Worm (Caenorhabditis elegans): ENCODE data around the gene rnh-1.0.

DNA sequence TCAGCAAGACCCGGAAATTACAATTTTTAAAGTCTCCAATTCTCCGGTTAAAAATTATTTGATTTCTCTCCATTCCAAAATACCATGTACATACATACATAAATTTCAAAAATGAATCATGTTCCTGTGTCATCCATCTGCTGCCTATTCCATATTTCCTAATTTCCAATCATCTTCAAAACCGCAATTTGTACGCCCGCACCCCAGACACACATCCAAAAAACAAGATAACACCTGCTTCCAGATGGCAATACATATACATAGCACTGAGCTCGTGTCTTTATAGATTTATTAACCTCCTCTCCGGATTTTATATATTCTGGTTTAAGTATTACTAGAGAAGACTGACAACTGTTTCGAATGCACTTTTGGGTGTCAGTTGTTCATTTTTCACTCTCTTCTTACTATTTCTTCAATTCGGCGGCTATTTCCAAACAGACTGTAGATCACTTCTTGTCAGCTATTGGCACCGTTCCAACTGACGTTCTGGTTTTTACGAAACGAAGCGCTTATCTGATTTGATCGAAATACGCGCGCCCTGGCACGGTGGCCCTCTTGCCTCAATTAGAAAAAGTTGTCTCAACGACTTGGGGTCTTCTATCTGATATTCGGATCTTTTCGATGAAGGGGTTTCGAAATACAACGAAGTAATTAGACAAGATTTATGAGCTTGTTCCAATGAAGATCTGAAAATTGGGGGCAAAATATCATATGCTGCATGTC, 13.3 kb upstream of the rnh-1.0 start:
- TF ChIP-seq unc-62 (GFP tag; optimal IDR thresholded peaks at IDR 0.05): no peak
- no peak for TF ChIP-seq tbx-8 (GFP tag; optimal IDR thresholded peaks at IDR 0.05)
- TF ChIP-seq lin-13 (tag; optimal IDR thresholded peaks at IDR 0.05): no peak
- no peak for TF ChIP-seq nhr-237 (tag; optimal IDR thresholded peaks at IDR 0.05)
- TF ChIP-seq lsy-2 (tag; optimal IDR thresholded peaks at IDR 0.05): no peak

Data from whole organism, mixed stage, embryonic.